Worm (Caenorhabditis elegans): ENCODE measurements around the gene fkh-8.

DNA sequence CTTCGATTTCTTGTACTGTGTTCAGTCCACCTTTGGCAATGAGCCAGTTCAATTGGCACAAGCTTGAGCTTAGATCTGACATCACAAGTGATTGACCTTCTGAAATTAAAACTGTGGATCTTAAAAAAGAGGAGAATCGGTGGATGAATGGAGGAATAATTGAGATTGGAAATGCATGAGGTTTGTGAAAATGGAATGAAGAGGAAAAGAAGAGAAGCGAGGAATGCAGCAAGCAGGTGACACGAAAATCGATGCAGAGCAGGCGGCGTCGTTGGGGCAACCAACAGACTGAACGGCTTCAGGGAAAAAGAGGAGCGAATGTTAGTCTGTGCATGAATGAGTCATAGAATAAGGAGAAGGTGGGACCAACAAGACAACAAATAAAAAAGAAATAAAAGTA lies at the start of gene fkh-8:
- no peak for TF ChIP-seq ztf-29 (GFP tag; IDR thresholded peaks at IDR 0.05)
- TF ChIP-seq klf-2 (GFP tag; conservative IDR thresholded peaks at IDR 0.05) = no peak
- TF ChIP-seq ztf-23 (GFP tag; IDR thresholded peaks at IDR 0.05) = no peak
- no peak for TF ChIP-seq flt-1 (GFP tag; IDR thresholded peaks at IDR 0.05)
